Fruit fly (Drosophila melanogaster) whole organism, embryonic: ENCODE results near the gene CG4820.

Experiments used
- ATbp ChIP-seq: fragments of 200-800 bp; sonication (Bioruptor generic); optimal IDR thresholded peaks from 2 replicates; lab custom pipeline; 2017; ENCODE audit warnings: missing biosample characterization, mild to moderate bottlenecking, missing genetic modification characterization, missing genetic modification reagents
- Aef1 ChIP-seq: fragments of 200-800 bp; sonication (Bioruptor generic); IDR thresholded peaks from 3 replicates; pipeline ENCODE4 v1.3.6; 2022; ENCODE audit warnings: missing biosample characterization, missing genetic modification characterization
- Asciz ChIP-seq: fragments of 200-800 bp; sonication (Bioruptor generic); optimal IDR thresholded peaks from 2 replicates; lab custom pipeline; 2017; ENCODE audit warnings: missing biosample characterization, mild to moderate bottlenecking, missing genetic modification characterization, missing genetic modification reagents
- B-H1 ChIP-seq: fragments of 200-800 bp; sonication (Bioruptor generic); IDR thresholded peaks from 3 replicates; pipeline ENCODE4 v1.3.6; 2022; ENCODE audit warnings: missing biosample characterization, missing genetic modification characterization
- Bdp1 ChIP-seq: fragments of 200-800 bp; sonication (Bioruptor generic); optimal IDR thresholded peaks from 3 replicates; lab custom pipeline; 2016; ENCODE audit warnings: missing biosample characterization, missing genetic modification characterization
- CG12104 ChIP-seq: fragments of 200-800 bp; sonication (Bioruptor generic); optimal IDR thresholded peaks from 3 replicates; lab custom pipeline; 2016; ENCODE audit warnings: missing biosample characterization, missing genetic modification characterization
- CG12236 ChIP-seq: fragments of 200-800 bp; sonication (Bioruptor generic); optimal IDR thresholded peaks from 2 replicates; lab custom pipeline; 2016; ENCODE audit warnings: missing biosample characterization, missing genetic modification characterization
- CG12744 ChIP-seq: fragments of 200-800 bp; sonication (Bioruptor generic); optimal IDR thresholded peaks from 2 replicates; lab custom pipeline; 2016; ENCODE audit warnings: missing biosample characterization, missing genetic modification characterization
- CG13296 ChIP-seq: fragments of 200-800 bp; sonication (Bioruptor generic); optimal IDR thresholded peaks from 3 replicates; lab custom pipeline; 2018; ENCODE audit warnings: missing biosample characterization, mild to moderate bottlenecking, missing genetic modification characterization
- CG13775 ChIP-seq: fragments of 200-800 bp; sonication (Bioruptor generic); optimal IDR thresholded peaks from 3 replicates; lab custom pipeline; 2017; ENCODE audit warnings: missing biosample characterization, mild to moderate bottlenecking, missing genetic modification characterization
- CG15269 ChIP-seq: fragments of 200-800 bp; sonication (Bioruptor generic); optimal IDR thresholded peaks from 2 replicates; lab custom pipeline; 2018; ENCODE audit warnings: missing biosample characterization, mild to moderate bottlenecking, missing genetic modification characterization, moderate library complexity
- CG16863 ChIP-seq: fragments of 200-800 bp; sonication (Bioruptor generic); optimal IDR thresholded peaks from 3 replicates; lab custom pipeline; 2016; ENCODE audit warnings: missing biosample characterization, missing genetic modification characterization
- CG17186 ChIP-seq: fragments of 200-800 bp; sonication (Bioruptor generic); optimal IDR thresholded peaks from 3 replicates; lab custom pipeline; 2017; ENCODE audit warnings: missing biosample characterization, missing genetic modification reagents, missing genetic modification characterization
- CG17359 ChIP-seq: fragments of 200-800 bp; sonication (Bioruptor generic); optimal IDR thresholded peaks from 3 replicates; lab custom pipeline; 2018; ENCODE audit warnings: missing biosample characterization, mild to moderate bottlenecking, missing genetic modification characterization, moderate library complexity
- CG18011 ChIP-seq: fragments of 200-800 bp; sonication (Bioruptor generic); optimal IDR thresholded peaks from 2 replicates; lab custom pipeline; 2017; ENCODE audit warnings: missing biosample characterization, missing genetic modification characterization, mild to moderate bottlenecking, moderate library complexity, missing genotype
- CG2199 ChIP-seq: fragments of 200-800 bp; sonication (Bioruptor generic); IDR thresholded peaks from 3 replicates; pipeline ENCODE4 v1.3.6; 2022; ENCODE audit warnings: missing biosample characterization, missing genetic modification characterization
- CG2875 ChIP-seq: fragments of 200-800 bp; sonication (Bioruptor generic); optimal IDR thresholded peaks from 2 replicates; lab custom pipeline; 2017; ENCODE audit warnings: missing biosample characterization, mild to moderate bottlenecking, missing genetic modification characterization, missing genetic modification reagents
- CG2889 ChIP-seq: fragments of 200-800 bp; sonication (Bioruptor generic); IDR thresholded peaks from 3 replicates; pipeline ENCODE4 v1.3.6; 2022; ENCODE audit warnings: missing biosample characterization, missing genetic modification characterization
- CG31224 ChIP-seq: fragments of 200-800 bp; sonication (Bioruptor generic); IDR thresholded peaks from 2 replicates; pipeline ENCODE4 v1.3.6; 2022; ENCODE audit warnings: missing biosample characterization, missing genetic modification characterization
- CG3163 ChIP-seq: fragments of 200-800 bp; sonication (Bioruptor generic); optimal IDR thresholded peaks from 3 replicates; lab custom pipeline; 2016; ENCODE audit warnings: missing biosample characterization, missing genetic modification characterization
- CG34376 ChIP-seq: fragments of 200-800 bp; sonication (Bioruptor generic); optimal IDR thresholded peaks from 2 replicates; lab custom pipeline; 2018; ENCODE audit warnings: missing biosample characterization, mild to moderate bottlenecking, missing genetic modification characterization
- CG43689 ChIP-seq: fragments of 200-800 bp; sonication (Bioruptor generic); IDR thresholded peaks from 2 replicates; pipeline ENCODE4 v1.3.6; 2022; ENCODE audit warnings: missing biosample characterization, missing genetic modification characterization
- CG6683 ChIP-seq: fragments of 200-800 bp; sonication (Bioruptor generic); optimal IDR thresholded peaks from 2 replicates; lab custom pipeline; 2017; ENCODE audit warnings: missing biosample characterization, mild to moderate bottlenecking, missing genetic modification characterization, missing genetic modification reagents
- CG7357 ChIP-seq: fragments of 200-800 bp; sonication (Bioruptor generic); IDR thresholded peaks from 3 replicates; pipeline ENCODE4 v1.3.6; 2022; ENCODE audit warnings: missing biosample characterization, missing genetic modification characterization
- CG9797 ChIP-seq: fragments of 200-800 bp; sonication (Bioruptor generic); optimal IDR thresholded peaks from 3 replicates; lab custom pipeline; 2018; ENCODE audit warnings: missing biosample characterization, mild to moderate bottlenecking, missing genetic modification characterization
- CG9876 ChIP-seq: fragments of 200-800 bp; sonication (Bioruptor generic); optimal IDR thresholded peaks from 2 replicates; lab custom pipeline; 2016; ENCODE audit warnings: missing biosample characterization, missing genetic modification characterization
- Ets65A ChIP-seq: fragments of 200-800 bp; sonication (Bioruptor generic); peaks from one replicate; lab custom pipeline; 2016; ENCODE audit warnings: missing biosample characterization, missing genetic modification characterization
- Gsc ChIP-seq: fragments of 200-800 bp; sonication (Bioruptor generic); IDR thresholded peaks from 2 replicates; pipeline ENCODE4 v1.3.6; 2022; ENCODE audit warnings: missing biosample characterization, missing genetic modification characterization
- HHEX ChIP-seq: fragments of 200-800 bp; sonication (Bioruptor generic); optimal IDR thresholded peaks from 3 replicates; lab custom pipeline; 2017; ENCODE audit warnings: missing biosample characterization, mild to moderate bottlenecking, missing genetic modification characterization, missing genetic modification reagents
- Kr ChIP-seq: fragments of 200-800 bp; sonication (Bioruptor generic); optimal IDR thresholded peaks from 2 replicates; lab custom pipeline; 2017; ENCODE audit warnings: missing biosample characterization, mild to moderate bottlenecking, missing genetic modification characterization
- Meics ChIP-seq: fragments of 200-800 bp; sonication (Bioruptor generic); optimal IDR thresholded peaks from 2 replicates; lab custom pipeline; 2017; ENCODE audit warnings: missing biosample characterization, mild to moderate bottlenecking, missing genetic modification characterization
- Myb ChIP-seq: fragments of 200-800 bp; sonication (Bioruptor generic); optimal IDR thresholded peaks from 2 replicates; lab custom pipeline; 2016; ENCODE audit warnings: missing biosample characterization, missing genetic modification characterization
- Scr ChIP-seq: fragments of 200-800 bp; sonication (Bioruptor generic); IDR thresholded peaks from 2 replicates; pipeline ENCODE4 v1.3.6; 2022; ENCODE audit warnings: missing biosample characterization, missing genetic modification characterization; ENCODE audit not compliant: partially characterized antibody
- Sox100B ChIP-seq: fragments of 200-800 bp; sonication (Bioruptor generic); optimal IDR thresholded peaks from 3 replicates; lab custom pipeline; 2018; ENCODE audit warnings: missing biosample characterization, mild to moderate bottlenecking, missing genetic modification characterization
- al ChIP-seq: fragments of 200-800 bp; sonication (Bioruptor generic); IDR thresholded peaks from 2 replicates; pipeline ENCODE4 v1.3.6; 2022; ENCODE audit warnings: missing biosample characterization, missing genetic modification characterization
- bcd ChIP-seq: fragments of 200-800 bp; sonication (Bioruptor generic); optimal IDR thresholded peaks from 2 replicates; lab custom pipeline; 2017; ENCODE audit warnings: missing biosample characterization, mild to moderate bottlenecking, missing genetic modification characterization
- cas ChIP-seq: fragments of 200-800 bp; sonication (Bioruptor generic); IDR thresholded peaks from 2 replicates; pipeline ENCODE4 v1.3.6; 2022; ENCODE audit warnings: missing biosample characterization, missing genetic modification characterization
- crp ChIP-seq, 2 experiments: fragments of 200-800 bp; sonication (Bioruptor generic); optimal IDR thresholded peaks; 2 replicates in 1 of 2; 3 replicates in 1 of 2; lab custom pipeline; 2017; ENCODE audit warnings: missing biosample characterization in 2 of 2, missing genetic modification characterization in 2 of 2, mild to moderate bottlenecking in 1 of 2, moderate library complexity in 1 of 2
- hkb ChIP-seq, 2 experiments: fragments of 200-800 bp in 1 of 2; fragments of >200 bp in 1 of 2; sonication (Bioruptor generic) in 1 of 2; IDR thresholded peaks in 1 of 2; optimal IDR thresholded peaks in 1 of 2; 2 replicates each; pipeline versions ENCODE4 v1.3.6 to Lab custom; 2017 to 2022; ENCODE audit warnings: missing biosample characterization in 1 of 2, missing genetic modification characterization in 1 of 2
- ind ChIP-seq: fragments of 200-800 bp; sonication (Bioruptor generic); optimal IDR thresholded peaks from 3 replicates; lab custom pipeline; 2016; ENCODE audit warnings: missing biosample characterization, missing genetic modification characterization
- jing ChIP-seq: fragments of 200-800 bp; sonication (Bioruptor generic); optimal IDR thresholded peaks from 2 replicates; lab custom pipeline; 2018; ENCODE audit warnings: missing biosample characterization, mild to moderate bottlenecking, missing genetic modification characterization
- mirr ChIP-seq: fragments of 200-800 bp; sonication (Bioruptor generic); optimal IDR thresholded peaks from 3 replicates; lab custom pipeline; 2018; ENCODE audit warnings: missing biosample characterization, mild to moderate bottlenecking, missing genetic modification characterization
- pan ChIP-seq, 4 experiments: fragments of >200 bp in 3 of 4; fragments of 200-800 bp in 1 of 4; sonication (Bioruptor generic) in 1 of 4; optimal IDR thresholded peaks in 3 of 4; IDR thresholded peaks in 1 of 4; 2 replicates each; pipeline versions ENCODE4 v1.3.6 to Lab custom; 2017 to 2022; ENCODE audit warnings: missing biosample characterization in 2 of 4, missing genetic modification characterization in 2 of 4, mixed read lengths in 1 of 4
- row ChIP-seq: fragments of 200-800 bp; sonication (Bioruptor generic); IDR thresholded peaks from 3 replicates; pipeline ENCODE4 v1.3.6; 2022; ENCODE audit warnings: missing biosample characterization, missing genetic modification characterization
- scrt ChIP-seq: fragments of 200-800 bp; sonication (Bioruptor generic); optimal IDR thresholded peaks from 2 replicates; lab custom pipeline; 2018; ENCODE audit warnings: missing biosample characterization, mild to moderate bottlenecking, missing genetic modification characterization, moderate library complexity
- sens-2 ChIP-seq: fragments of 200-800 bp; sonication (Bioruptor generic); IDR thresholded peaks from 2 replicates; pipeline ENCODE4 v1.3.6; 2022; ENCODE audit warnings: missing biosample characterization, missing genetic modification characterization
- trem ChIP-seq: fragments of 200-800 bp; optimal IDR thresholded peaks from 3 replicates; lab custom pipeline; 2019; ENCODE audit warnings: missing biosample characterization, mild to moderate bottlenecking, missing genetic modification characterization, moderate library complexity
- wdn ChIP-seq: fragments of 200-800 bp; sonication (Bioruptor generic); IDR thresholded peaks from 2 replicates; pipeline ENCODE4 v1.3.6; 2022; ENCODE audit warnings: missing biosample characterization, missing genetic modification characterization
- wor ChIP-seq: fragments of 200-800 bp; sonication (Bioruptor generic); IDR thresholded peaks from 2 replicates; pipeline ENCODE4 v1.3.6; 2022; ENCODE audit warnings: missing biosample characterization, missing genetic modification characterization

Gene CG4820

dm6 chr3R:11216156-11216630 lies at the start of gene CG4820, which contains the start of gene RpS25 (continued):
- peak; percentile 72 for TF ChIP-seq ind (GFP tag; lab: Kevin White, UChicago)
- TF ChIP-seq al (GFP tag; lab: Robert Waterston, UW): peak; percentile 72
- peak; percentile 82 for TF ChIP-seq Myb
- TF ChIP-seq Ets65A (GFP tag; lab: Kevin White, UChicago): peak; percentile 99
- peak; percentile 89 for TF ChIP-seq sens-2 (GFP tag; lab: Robert Waterston, UW)
- TF ChIP-seq row (GFP tag; lab: Robert Waterston, UW): peak; percentile 73
- 0 out of 2 replicates have a peak, but pooled peaks have one; percentile 44 for TF ChIP-seq wor (GFP tag; lab: Robert Waterston, UW)
- TF ChIP-seq CG12236 (GFP tag; lab: Kevin White, UChicago): peak; percentile 89
- peak; percentile 72 for TF ChIP-seq Kr (GFP tag; lab: Kevin White, UChicago)
- peak; percentile 78 for TF ChIP-seq jing (GFP tag; lab: Kevin White, UChicago)
- peak; percentile 84 for TF ChIP-seq CG18011
- TF ChIP-seq Scr (GFP tag; lab: Robert Waterston, UW): peak; percentile 92
- TF ChIP-seq cas (GFP tag; lab: Robert Waterston, UW): peak; percentile 69
- peak; percentile 87 for TF ChIP-seq CG6683 (GFP tag; lab: Kevin White, UChicago)
- TF ChIP-seq Gsc (GFP tag; lab: Robert Waterston, UW): no peak
- 0 out of 3 replicates have a peak, but pooled peaks have one; percentile 21 for TF ChIP-seq CG2889
- TF ChIP-seq mirr (GFP tag; lab: Kevin White, UChicago): peak; percentile 98
- TF ChIP-seq CG13296 (GFP tag; lab: Kevin White, UChicago): peak; percentile 95
- peak; percentile 92 for TF ChIP-seq Sox100B (GFP tag; lab: Kevin White, UChicago)
- peak; percentile 89 for TF ChIP-seq Asciz (GFP tag; lab: Kevin White, UChicago)
- peak; percentile 77 for TF ChIP-seq CG31224 (GFP tag; lab: Robert Waterston, UW)
- 0 out of 3 replicates have a peak, but pooled peaks have one; percentile 31 for TF ChIP-seq CG7357
- TF ChIP-seq CG16863 (GFP tag; lab: Kevin White, UChicago): peak; percentile 90
- peak; percentile 69; the same call in 2 of the 3 replicates for TF ChIP-seq B-H1
- TF ChIP-seq ATbp: peak; percentile 87
- peak; percentile 95 for TF ChIP-seq HHEX (GFP tag; lab: Kevin White, UChicago)
- TF ChIP-seq CG34376 (GFP tag; lab: Kevin White, UChicago): peak; percentile 99
- peak; percentile 77 for TF ChIP-seq wdn (GFP tag; lab: Robert Waterston, UW)
- TF ChIP-seq CG12744 (GFP tag; lab: Kevin White, UChicago): peak; percentile 82
- peak; percentile 96 for TF ChIP-seq Meics (GFP tag; lab: Kevin White, UChicago)
- TF ChIP-seq CG9876: peak; percentile 92
- TF ChIP-seq CG2875: peak; percentile 92
- TF ChIP-seq trem: peak; percentile 95
- peak; percentile 96 for TF ChIP-seq bcd (GFP tag; lab: Kevin White, UChicago)
- TF ChIP-seq crp (GFP tag; optimal IDR thresholded peaks at IDR 0.05; lab: Kevin White, UChicago): peak in 1 of 2 experiments; percentile 66
- TF ChIP-seq pan (optimal IDR thresholded peaks at IDR 0.05; lab: Kevin White, UChicago): no peak
- TF ChIP-seq pan (GFP tag; optimal IDR thresholded peaks at IDR 0.05 in 1 of 2, IDR thresholded peaks at IDR 0.05 in 1 of 2): peak in 1 of 2 experiments; percentile 89
- peak; percentile 86 for TF ChIP-seq CG17359 (tag; lab: Kevin White, UChicago)
- TF ChIP-seq Bdp1 (GFP tag; lab: Kevin White, UChicago): peak; percentile 86
- peak; percentile 97 for TF ChIP-seq CG13775 (GFP tag; lab: Kevin White, UChicago)
- TF ChIP-seq scrt (GFP tag; lab: Kevin White, UChicago): peak; percentile 87
- peak; percentile 79 for TF ChIP-seq CG43689
- TF ChIP-seq Aef1 (GFP tag; lab: Robert Waterston, UW): peak; percentile 59; the same call in 2 of the 3 replicates
- 0 out of 3 replicates have a peak, but pooled peaks have one; percentile 10 for TF ChIP-seq CG2199
- peak; percentile 93 for TF ChIP-seq CG12104 (GFP tag; lab: Kevin White, UChicago)
- TF ChIP-seq CG17186 (GFP tag; lab: Kevin White, UChicago): peak; percentile 98
- TF ChIP-seq CG15269: peak; percentile 84
- peak; percentile 92 for TF ChIP-seq hkb (optimal IDR thresholded peaks at IDR 0.05; lab: Kevin White, UChicago)
- peak; percentile 90 for TF ChIP-seq hkb (GFP tag; IDR thresholded peaks at IDR 0.05; lab: Robert Waterston, UW)
- TF ChIP-seq CG9797 (GFP tag; lab: Kevin White, UChicago): peak; percentile 99
- peak; percentile 82 for TF ChIP-seq CG3163
